Fruit fly (Drosophila melanogaster) Kc167 (cell line): ENCODE data around the gene Notum.

Experiments used
- Myc ChIP-seq: fragments of >200 bp; optimal IDR thresholded peaks from 2 replicates; lab custom pipeline; 2017; ENCODE audit warnings: missing external identifiers
- Sin3A ChIP-seq: fragments of >200 bp; optimal IDR thresholded peaks from 2 replicates; lab custom pipeline; 2018; ENCODE audit warnings: missing external identifiers
- h ChIP-seq: fragments of >200 bp; optimal IDR thresholded peaks from 3 replicates; lab custom pipeline; 2018; ENCODE audit warnings: missing external identifiers
- insv ChIP-seq: fragments of >200 bp; optimal IDR thresholded peaks from 3 replicates; lab custom pipeline; 2018; ENCODE audit warnings: missing external identifiers
- psq ChIP-seq: fragments of >200 bp; optimal IDR thresholded peaks from 2 replicates; lab custom pipeline; 2017; ENCODE audit warnings: missing external identifiers
- ttk ChIP-seq: sonication (Bioruptor generic); optimal IDR thresholded peaks from 2 replicates; lab custom pipeline; 2017; ENCODE audit warnings: missing external identifiers

The Notum gene

dm6 chr3L:16048722-16049459, 25.6 kb downstream of the Notum start:
- TF ChIP-seq psq (lab: Kevin White, UChicago) (no peak), insv (lab: Kevin White, UChicago) (no peak), Myc (lab: Kevin White, UChicago) (no peak), Sin3A (lab: Kevin White, UChicago) (no peak), ttk (lab: Kevin White, UChicago) (no peak), h (lab: Kevin White, UChicago) (no peak)

- TF ChIP-seq ttk (lab: Kevin White, UChicago) (no peak), h (lab: Kevin White, UChicago) (no peak), Myc (lab: Kevin White, UChicago) (no peak), insv (lab: Kevin White, UChicago) (no peak), psq (lab: Kevin White, UChicago) (no peak), Sin3A (lab: Kevin White, UChicago) (no peak)
Measured at dm6 chr3L:16049955-16050886, 26.9 kb downstream of the Notum start.

dm6 chr3L:16050887-16051258, 27.6 kb downstream of the Notum start, which contains the start of gene Diap1:
TSS of gene Diap1 (minus strand) at chr3L:16051034.
- no peak for TF ChIP-seq Sin3A (lab: Kevin White, UChicago)
- TF ChIP-seq ttk (lab: Kevin White, UChicago), result no peak
- TF ChIP-seq psq (lab: Kevin White, UChicago), result no peak
- TF ChIP-seq insv (lab: Kevin White, UChicago), result no peak
- TF ChIP-seq h (lab: Kevin White, UChicago), result no peak
- no peak for TF ChIP-seq Myc (lab: Kevin White, UChicago)

- TF ChIP-seq psq (lab: Kevin White, UChicago), result no peak
- no peak for TF ChIP-seq ttk (lab: Kevin White, UChicago)
- TF ChIP-seq h (lab: Kevin White, UChicago), result no peak
- no peak for TF ChIP-seq insv (lab: Kevin White, UChicago)
- TF ChIP-seq Sin3A (lab: Kevin White, UChicago), result no peak
- no peak for TF ChIP-seq Myc (lab: Kevin White, UChicago)
Measured at dm6 chr3L:16051719-16052122, 28.4 kb downstream of the Notum start, which contains the start of gene Mbs. TSS of gene Mbs (plus strand) at chr3L:16051959.

- no peak for TF ChIP-seq insv (lab: Kevin White, UChicago)
- TF ChIP-seq Myc (lab: Kevin White, UChicago), result no peak
- TF ChIP-seq h (lab: Kevin White, UChicago), result no peak
- no peak for TF ChIP-seq psq (lab: Kevin White, UChicago)
- TF ChIP-seq ttk (lab: Kevin White, UChicago), result no peak
- no peak for TF ChIP-seq Sin3A (lab: Kevin White, UChicago)
Measured at dm6 chr3L:16052145-16053025, 29.1 kb downstream of the Notum start.

- no peak for TF ChIP-seq insv (lab: Kevin White, UChicago)
- no peak for TF ChIP-seq ttk (lab: Kevin White, UChicago)
- TF ChIP-seq psq (lab: Kevin White, UChicago), result no peak
- TF ChIP-seq Myc (lab: Kevin White, UChicago), result no peak
- TF ChIP-seq Sin3A (lab: Kevin White, UChicago), result no peak
- no peak for TF ChIP-seq h (lab: Kevin White, UChicago)
Measured at dm6 chr3L:16053026-16053556, 29.8 kb downstream of the Notum start.

dm6 chr3L:16054095-16054494, 30.8 kb downstream of the Notum start:
- no peak for TF ChIP-seq insv (lab: Kevin White, UChicago)

- TF ChIP-seq Sin3A (lab: Kevin White, UChicago) (no peak), Myc (lab: Kevin White, UChicago) (no peak), insv (lab: Kevin White, UChicago) (no peak)
Measured at dm6 chr3L:16056101-16056891, 33.0 kb downstream of the Notum start.

- TF ChIP-seq psq (lab: Kevin White, UChicago) (no peak), ttk (lab: Kevin White, UChicago) (no peak), Sin3A (lab: Kevin White, UChicago) (no peak), h (lab: Kevin White, UChicago) (no peak), Myc (lab: Kevin White, UChicago) (no peak), insv (lab: Kevin White, UChicago) (no peak)
Measured at dm6 chr3L:16060806-16061600, 37.7 kb downstream of the Notum start.
